Worm (Caenorhabditis elegans) whole organism, L2 larva: ENCODE data around the gene F40A3.3.

Source experiments
- C34F6.9 ChIP-seq: fragments of 150-350 bp; optimal IDR thresholded peaks from 2 replicates; lab custom pipeline; 2014; ENCODE audit warnings: missing biosample characterization, missing genetic modification characterization
- F13H6.1 ChIP-seq: sonication (generic microtip); optimal IDR thresholded peaks from 2 replicates; lab custom pipeline; 2016; ENCODE audit warnings: missing genetic modification characterization, missing compliant biosample characterization
- R02D3.7 ChIP-seq: fragments of 150-350 bp; optimal IDR thresholded peaks from 2 replicates; lab custom pipeline; 2014; ENCODE audit warnings: missing biosample characterization, missing genetic modification characterization
- Y55F3AM.14 ChIP-seq: fragments of 200-800 bp; sonication (Bioruptor generic); optimal IDR thresholded peaks from 2 replicates; lab custom pipeline; 2018; ENCODE audit warnings: mild to moderate bottlenecking, missing genetic modification characterization, missing compliant biosample characterization
- ZK546.5 ChIP-seq: sonication (generic microtip); optimal IDR thresholded peaks from 2 replicates; lab custom pipeline; 2017; ENCODE audit warnings: missing biosample characterization, missing genetic modification characterization
- alr-1 ChIP-seq: fragments of 150-350 bp; optimal IDR thresholded peaks from 2 replicates; lab custom pipeline; 2014; ENCODE audit warnings: missing biosample characterization, missing genetic modification characterization
- aly-2 ChIP-seq: fragments of 150-350 bp; optimal IDR thresholded peaks from 2 replicates; lab custom pipeline; 2014; ENCODE audit warnings: missing biosample characterization, missing genetic modification characterization
- ama-1 ChIP-seq: fragments of 150-350 bp; optimal IDR thresholded peaks from 2 replicates; lab custom pipeline; 2018; ENCODE audit warnings: inconsistent platforms
- blmp-1 ChIP-seq: sonication (generic microtip); optimal IDR thresholded peaks from 2 replicates; lab custom pipeline; 2017; ENCODE audit warnings: missing genetic modification characterization, mild to moderate bottlenecking, missing compliant biosample characterization, antibody characterized with exemption, moderate library complexity; ENCODE audit not compliant: insufficient read depth
- ceh-16 ChIP-seq: fragments of 150-350 bp; optimal IDR thresholded peaks from 2 replicates; lab custom pipeline; 2014; ENCODE audit warnings: missing biosample characterization, missing genetic modification characterization
- ceh-82 ChIP-seq: fragments of 150-350 bp; optimal IDR thresholded peaks from 2 replicates; lab custom pipeline; 2014; ENCODE audit warnings: missing biosample characterization, missing genetic modification characterization
- crh-2 ChIP-seq: sonication (generic microtip); optimal IDR thresholded peaks from 2 replicates; lab custom pipeline; 2017; ENCODE audit warnings: missing biosample characterization, missing genetic modification characterization
- dmd-4 ChIP-seq: sonication (generic microtip); optimal IDR thresholded peaks from 2 replicates; lab custom pipeline; 2017; ENCODE audit warnings: missing biosample characterization, missing genetic modification characterization
- egl-27 ChIP-seq: sonication (generic microtip); optimal IDR thresholded peaks from 3 replicates; lab custom pipeline; 2017; ENCODE audit warnings: missing biosample characterization, missing genetic modification reagents, missing genetic modification characterization
- elt-1 ChIP-seq: fragments of 150-350 bp; optimal IDR thresholded peaks from 2 replicates; lab custom pipeline; 2014; ENCODE audit warnings: missing biosample characterization, missing genetic modification characterization
- elt-3 ChIP-seq: sonication (generic microtip); optimal IDR thresholded peaks from 2 replicates; lab custom pipeline; 2017; ENCODE audit warnings: missing biosample characterization, missing genetic modification characterization
- fos-1 ChIP-seq: fragments of 150-350 bp; optimal IDR thresholded peaks from 2 replicates; lab custom pipeline; 2014; ENCODE audit warnings: missing biosample characterization, missing genetic modification characterization
- gmeb-1 ChIP-seq: fragments of 150-350 bp; optimal IDR thresholded peaks from 2 replicates; lab custom pipeline; 2014; ENCODE audit warnings: missing biosample characterization, missing genetic modification characterization
- lin-11 ChIP-seq: fragments of 150-350 bp; sonication (generic microtip); optimal IDR thresholded peaks from 2 replicates; lab custom pipeline; 2014; ENCODE audit warnings: missing biosample characterization, missing genetic modification characterization, inconsistent platforms, mixed read lengths
- lin-13 ChIP-seq: fragments of 150-350 bp; optimal IDR thresholded peaks from 2 replicates; lab custom pipeline; 2014; ENCODE audit warnings: missing biosample characterization, missing genetic modification reagents, missing genetic modification characterization
- lin-39 ChIP-seq: fragments of 150-350 bp; optimal IDR thresholded peaks from 2 replicates; lab custom pipeline; 2014; ENCODE audit warnings: missing biosample characterization, missing genetic modification reagents, missing genetic modification characterization
- lsy-2 ChIP-seq, 2 experiments: fragments of 150-350 bp in 1 of 2; sonication (generic microtip) in 1 of 2; optimal IDR thresholded peaks; 2 replicates each; lab custom pipeline; 2014 to 2017; ENCODE audit warnings: missing biosample characterization in 2 of 2, missing genetic modification characterization in 2 of 2
- mab-5 ChIP-seq: fragments of 150-350 bp; optimal IDR thresholded peaks from 2 replicates; lab custom pipeline; 2014; ENCODE audit warnings: missing biosample characterization, missing genetic modification characterization
- mbf-1 ChIP-seq: sonication (generic microtip); optimal IDR thresholded peaks from 2 replicates; lab custom pipeline; 2017; ENCODE audit warnings: missing biosample characterization, missing genetic modification characterization
- mdl-1 ChIP-seq, 2 experiments: fragments of 150-350 bp in 1 of 2; sonication (generic microtip) in 1 of 2; optimal IDR thresholded peaks; 2 replicates each; lab custom pipeline; 2017; ENCODE audit warnings: missing biosample characterization in 2 of 2, missing genetic modification characterization in 2 of 2
- nhr-10 ChIP-seq: sonication (generic microtip); optimal IDR thresholded peaks from 2 replicates; lab custom pipeline; 2017; ENCODE audit warnings: missing biosample characterization, missing genetic modification characterization
- nhr-11 ChIP-seq: fragments of 150-350 bp; optimal IDR thresholded peaks from 2 replicates; lab custom pipeline; 2014; ENCODE audit warnings: missing biosample characterization, missing genetic modification characterization
- nhr-12 ChIP-seq: fragments of 150-350 bp; optimal IDR thresholded peaks from 2 replicates; lab custom pipeline; 2014; ENCODE audit warnings: missing biosample characterization, missing genetic modification characterization
- nhr-129 ChIP-seq: fragments of 150-350 bp; optimal IDR thresholded peaks from 2 replicates; lab custom pipeline; 2014; ENCODE audit warnings: missing biosample characterization, missing genetic modification characterization
- nhr-21 ChIP-seq: fragments of 150-350 bp; optimal IDR thresholded peaks from 2 replicates; lab custom pipeline; 2014; ENCODE audit warnings: missing biosample characterization, missing genetic modification characterization
- nhr-23 ChIP-seq: fragments of 150-350 bp; optimal IDR thresholded peaks from 2 replicates; lab custom pipeline; 2014; ENCODE audit warnings: missing biosample characterization, missing genetic modification reagents, missing genetic modification characterization
- nhr-237 ChIP-seq: fragments of 150-350 bp; optimal IDR thresholded peaks from 2 replicates; lab custom pipeline; 2014; ENCODE audit warnings: missing biosample characterization, missing genetic modification characterization
- nhr-25 ChIP-seq: fragments of 150-350 bp; sonication (generic microtip); optimal IDR thresholded peaks from 3 replicates; lab custom pipeline; 2014; ENCODE audit warnings: missing biosample characterization, missing genetic modification characterization
- nhr-6 ChIP-seq: fragments of 150-350 bp; optimal IDR thresholded peaks from 2 replicates; lab custom pipeline; 2014; ENCODE audit warnings: missing biosample characterization, missing genetic modification characterization
- nhr-77 ChIP-seq: fragments of 150-350 bp; optimal IDR thresholded peaks from 2 replicates; lab custom pipeline; 2014; ENCODE audit warnings: missing biosample characterization, missing genetic modification characterization
- peb-1 ChIP-seq: fragments of 150-350 bp; optimal IDR thresholded peaks from 2 replicates; lab custom pipeline; 2014; ENCODE audit warnings: missing biosample characterization, missing genetic modification characterization
- sem-4 ChIP-seq: fragments of 150-350 bp; optimal IDR thresholded peaks from 2 replicates; lab custom pipeline; 2014; ENCODE audit warnings: missing biosample characterization, missing genetic modification reagents, missing genetic modification characterization
- skn-1 ChIP-seq: sonication (generic microtip); optimal IDR thresholded peaks from 2 replicates; lab custom pipeline; 2017; ENCODE audit warnings: missing biosample characterization, missing genetic modification characterization
- sma-3 ChIP-seq: sonication (generic microtip); optimal IDR thresholded peaks from 2 replicates; lab custom pipeline; 2016; ENCODE audit warnings: missing genetic modification reagents, missing genetic modification characterization, missing compliant biosample characterization
- sma-9 ChIP-seq, 2 experiments: fragments of 150-350 bp in 1 of 2; sonication (generic microtip) in 1 of 2; optimal IDR thresholded peaks; 2 replicates each; lab custom pipeline; 2014 to 2016; ENCODE audit warnings: missing genetic modification characterization in 2 of 2, mild to moderate bottlenecking in 1 of 2, missing biosample characterization in 1 of 2, missing compliant biosample characterization in 1 of 2, missing genetic modification reagents in 1 of 2, moderate library complexity in 1 of 2
- snpc-4 ChIP-seq: fragments of 150-350 bp; optimal IDR thresholded peaks from 2 replicates; lab custom pipeline; 2014; ENCODE audit warnings: missing biosample characterization, missing genetic modification characterization
- unc-39 ChIP-seq: fragments of 150-350 bp; optimal IDR thresholded peaks from 2 replicates; lab custom pipeline; 2014; ENCODE audit warnings: missing biosample characterization, missing genetic modification characterization
- unc-55 ChIP-seq: fragments of 150-350 bp; sonication (generic microtip); optimal IDR thresholded peaks from 3 replicates; lab custom pipeline; 2014; ENCODE audit warnings: missing biosample characterization, missing genetic modification reagents, missing genetic modification characterization
- unc-62 ChIP-seq: fragments of 150-350 bp; optimal IDR thresholded peaks from 2 replicates; lab custom pipeline; 2014; ENCODE audit warnings: missing biosample characterization, missing genetic modification reagents, missing genetic modification characterization
- zag-1 ChIP-seq: fragments of 150-350 bp; optimal IDR thresholded peaks from 2 replicates; lab custom pipeline; 2014; ENCODE audit warnings: missing biosample characterization, missing genetic modification characterization
- ztf-1 ChIP-seq: fragments of 200-800 bp; sonication (Bioruptor generic); conservative IDR thresholded peaks from 2 replicates; pipeline ENCODE4 v1.3.6; 2022; ENCODE audit warnings: missing genetic modification characterization, missing compliant biosample characterization
- ztf-11 ChIP-seq: sonication (generic microtip); optimal IDR thresholded peaks from 2 replicates; lab custom pipeline; 2017; ENCODE audit warnings: missing biosample characterization, missing genetic modification characterization
- ztf-4 ChIP-seq: fragments of 150-350 bp; optimal IDR thresholded peaks from 2 replicates; lab custom pipeline; 2014; ENCODE audit warnings: missing biosample characterization, missing genetic modification characterization

Gene F40A3.3

ce11 chrV:7853900-7854299 lies 23.3 kb upstream of the F40A3.3 start:
- TF ChIP-seq nhr-77 (no peak), unc-55 (GFP tag; lab: Kevin White, UChicago) (peak; percentile 8), nhr-21 (no peak), nhr-25 (tag; lab: Kevin White, UChicago) (no peak), C34F6.9 (tag; lab: Kevin White, UChicago) (peak; percentile 7), ztf-1 (no peak), mab-5 (tag; lab: Kevin White, UChicago) (no peak), blmp-1 (tag; lab: Kevin White, UChicago) (no peak), Y55F3AM.14 (GFP tag; lab: Kevin White, UChicago) (no peak), lin-39 (no peak), nhr-23 (tag; lab: Kevin White, UChicago) (no peak), nhr-11 (tag; lab: Kevin White, UChicago) (no peak), R02D3.7 (tag; lab: Kevin White, UChicago) (no peak), nhr-129 (tag; lab: Kevin White, UChicago) (no peak), ZK546.5 (no peak), ama-1 (lab: Kevin White, UChicago) (no peak), elt-3 (tag; lab: Kevin White, UChicago) (no peak)

ce11 chrV:7854603-7855002 lies 22.6 kb upstream of the F40A3.3 start, which contains the start of the genes C37C3.9 and C37C3.18:
C37C3.9 (minus strand) TSS chrV:7854700.
C37C3.18 (plus strand) TSS chrV:7854993.
- TF ChIP-seq snpc-4, result peak; percentile 88
- no peak for TF ChIP-seq mab-5 (tag; lab: Kevin White, UChicago)
- TF ChIP-seq nhr-23 (tag; lab: Kevin White, UChicago), result no peak
- TF ChIP-seq sma-9 (GFP tag; optimal IDR thresholded peaks at IDR 0.05; lab: Kevin White, UChicago), result peak; percentile 90
- no peak for TF ChIP-seq sma-9 (tag; optimal IDR thresholded peaks at IDR 0.05; lab: Kevin White, UChicago)
- TF ChIP-seq lin-11 (tag; lab: Kevin White, UChicago), result peak; percentile 95
- TF ChIP-seq crh-2 (tag; lab: Kevin White, UChicago), result peak; percentile 99
- TF ChIP-seq nhr-10, result no peak
- TF ChIP-seq aly-2 (tag; lab: Kevin White, UChicago), result no peak
- peak; percentile 65 for TF ChIP-seq blmp-1 (tag; lab: Kevin White, UChicago)
- no peak for TF ChIP-seq zag-1 (tag; lab: Kevin White, UChicago)
- TF ChIP-seq elt-1 (tag; lab: Kevin White, UChicago), result no peak
- no peak for TF ChIP-seq ZK546.5
- TF ChIP-seq C34F6.9 (tag; lab: Kevin White, UChicago), result peak; percentile 86
- TF ChIP-seq nhr-77, result no peak
- TF ChIP-seq alr-1 (tag; lab: Kevin White, UChicago), result no peak
- TF ChIP-seq unc-62, result no peak
- TF ChIP-seq mbf-1 (tag; lab: Kevin White, UChicago), result no peak
- TF ChIP-seq nhr-25 (tag; lab: Kevin White, UChicago), result peak; percentile 59
- TF ChIP-seq sem-4, result peak; percentile 45
- peak in 1 of 2 experiments; percentile 58 for TF ChIP-seq mdl-1 (tag; optimal IDR thresholded peaks at IDR 0.05; lab: Kevin White, UChicago)
- peak; percentile 31 for TF ChIP-seq ztf-4 (tag; lab: Kevin White, UChicago)
- no peak for TF ChIP-seq nhr-237
- TF ChIP-seq ceh-82 (tag; lab: Kevin White, UChicago), result no peak
- peak; percentile 74 for TF ChIP-seq gmeb-1 (tag; lab: Kevin White, UChicago)
- TF ChIP-seq unc-55 (GFP tag; lab: Kevin White, UChicago), result peak; percentile 81
- TF ChIP-seq fos-1 (tag; lab: Kevin White, UChicago), result peak; percentile 85
- no peak for TF ChIP-seq elt-3 (tag; lab: Kevin White, UChicago)
- no peak for TF ChIP-seq unc-39 (tag; lab: Kevin White, UChicago)
- peak; percentile 79 for TF ChIP-seq nhr-21
- no peak for TF ChIP-seq R02D3.7 (tag; lab: Kevin White, UChicago)
- no peak for TF ChIP-seq nhr-12 (tag; lab: Kevin White, UChicago)
- TF ChIP-seq nhr-6 (tag; lab: Kevin White, UChicago), result peak; percentile 56
- peak; percentile 66 for TF ChIP-seq lin-13 (GFP tag; lab: Kevin White, UChicago)
- TF ChIP-seq egl-27 (tag; lab: Kevin White, UChicago), result peak; percentile 71
- peak; percentile 29 for TF ChIP-seq ama-1 (lab: Kevin White, UChicago)
- TF ChIP-seq ztf-11 (tag; lab: Kevin White, UChicago), result no peak
- no peak for TF ChIP-seq nhr-11 (tag; lab: Kevin White, UChicago)
- peak; percentile 80 for TF ChIP-seq skn-1 (tag; lab: Kevin White, UChicago)
- TF ChIP-seq sma-3 (GFP tag; lab: Kevin White, UChicago), result peak; percentile 63
- TF ChIP-seq Y55F3AM.14 (GFP tag; lab: Kevin White, UChicago), result no peak
- no peak for TF ChIP-seq peb-1 (tag; lab: Kevin White, UChicago)
- no peak for TF ChIP-seq ceh-16 (tag; lab: Kevin White, UChicago)
- no peak for TF ChIP-seq ztf-1
- no peak for TF ChIP-seq lin-39
- TF ChIP-seq F13H6.1 (tag; lab: Kevin White, UChicago), result peak; percentile 79
- TF ChIP-seq dmd-4 (tag; lab: Kevin White, UChicago), result no peak
- peak; percentile 92 for TF ChIP-seq nhr-129 (tag; lab: Kevin White, UChicago)
- peak; percentile 0 to 83 for TF ChIP-seq lsy-2 (tag; optimal IDR thresholded peaks at IDR 0.05; lab: Kevin White, UChicago)
